Fruit fly (Drosophila melanogaster) whole organism, adult: ENCODE measurements around the gene CG6015.
A peak's percentile ranks its signal among the peaks of the same experiment; 100 is the strongest.

Source experiments
- CG11617 ChIP-seq: fragments of 200-800 bp; sonication (Bioruptor generic); optimal IDR thresholded peaks from 2 replicates; lab custom pipeline; 2017; ENCODE audit warnings: mild to moderate bottlenecking, missing biosample characterization, missing genetic modification reagents, missing genetic modification characterization
- CG12768 ChIP-seq: fragments of 200-800 bp; sonication (Bioruptor generic); optimal IDR thresholded peaks from 2 replicates; lab custom pipeline; 2017; ENCODE audit warnings: missing biosample characterization, missing genetic modification characterization, mild to moderate bottlenecking, moderate library complexity, missing genetic modification reagents
- CG14711 ChIP-seq: fragments of 200-800 bp; sonication (Bioruptor generic); optimal IDR thresholded peaks from 2 replicates; lab custom pipeline; 2018; ENCODE audit warnings: missing biosample characterization, mild to moderate bottlenecking, missing genetic modification characterization, moderate library complexity
- CG1620 ChIP-seq: fragments of 200-800 bp; sonication (Bioruptor generic); optimal IDR thresholded peaks from 2 replicates; lab custom pipeline; 2016; ENCODE audit warnings: missing biosample characterization, missing genetic modification characterization
- CG33017 ChIP-seq: fragments of 200-800 bp; sonication (Bioruptor generic); optimal IDR thresholded peaks from 2 replicates; lab custom pipeline; 2018; ENCODE audit warnings: missing biosample characterization, mild to moderate bottlenecking, missing genetic modification characterization, moderate library complexity
- CG5204 ChIP-seq: fragments of 200-800 bp; sonication (Bioruptor generic); optimal IDR thresholded peaks from 2 replicates; lab custom pipeline; 2016; ENCODE audit warnings: missing biosample characterization, missing genetic modification characterization
- CG7045 ChIP-seq: fragments of 200-800 bp; sonication (Bioruptor generic); optimal IDR thresholded peaks from 2 replicates; lab custom pipeline; 2017; ENCODE audit warnings: missing biosample characterization, mild to moderate bottlenecking, missing genetic modification characterization
- CG7101 ChIP-seq: fragments of 200-800 bp; sonication (Bioruptor generic); optimal IDR thresholded peaks from 2 replicates; lab custom pipeline; 2018; ENCODE audit warnings: missing biosample characterization, mild to moderate bottlenecking, missing genetic modification characterization, moderate library complexity
- Clk ChIP-seq: fragments of 200-800 bp; sonication (Bioruptor generic); optimal IDR thresholded peaks from 2 replicates; lab custom pipeline; 2017; ENCODE audit warnings: missing biosample characterization, missing genetic modification characterization
- Crg-1 ChIP-seq: fragments of 200-800 bp; sonication (Bioruptor generic); optimal IDR thresholded peaks from 2 replicates; lab custom pipeline; 2016; ENCODE audit warnings: missing biosample characterization, missing genetic modification characterization
- Hr96 ChIP-seq: fragments of 200-800 bp; sonication (Bioruptor generic); optimal IDR thresholded peaks from 2 replicates; lab custom pipeline; 2016; ENCODE audit warnings: missing biosample characterization, missing genetic modification characterization
- Mnt ChIP-seq: fragments of 200-800 bp; sonication (Bioruptor generic); optimal IDR thresholded peaks from 2 replicates; lab custom pipeline; 2016; ENCODE audit warnings: missing biosample characterization, mild to moderate bottlenecking, missing genetic modification characterization
- bab1 ChIP-seq: fragments of 200-800 bp; sonication (Bioruptor generic); optimal IDR thresholded peaks from 3 replicates; lab custom pipeline; 2019; ENCODE audit warnings: missing biosample characterization, mild to moderate bottlenecking, missing genetic modification characterization, moderate library complexity
- cic ChIP-seq: fragments of 200-800 bp; sonication (Bioruptor generic); optimal IDR thresholded peaks from 2 replicates; lab custom pipeline; 2017; ENCODE audit warnings: missing biosample characterization, mild to moderate bottlenecking, missing genetic modification characterization, moderate library complexity
- cnc ChIP-seq, 2 experiments: fragments of >200 bp; optimal IDR thresholded peaks; 2 replicates each; lab custom pipeline; 2017
- kay ChIP-seq: fragments of 200-800 bp; sonication (Bioruptor generic); peaks from one replicate; lab custom pipeline; 2016; ENCODE audit warnings: missing biosample characterization, missing genetic modification characterization, borderline replicate concordance
- ovo ChIP-seq: fragments of 200-800 bp; sonication (Bioruptor generic); optimal IDR thresholded peaks from 2 replicates; lab custom pipeline; 2016; ENCODE audit warnings: missing biosample characterization, missing genetic modification characterization
- pad ChIP-seq: fragments of 200-800 bp; sonication (Bioruptor generic); optimal IDR thresholded peaks from 3 replicates; lab custom pipeline; 2017; ENCODE audit warnings: missing biosample characterization, missing genetic modification characterization, mild to moderate bottlenecking, moderate library complexity, missing genetic modification reagents
- tj ChIP-seq: fragments of 200-800 bp; sonication (Bioruptor generic); optimal IDR thresholded peaks from 3 replicates; lab custom pipeline; 2017; ENCODE audit warnings: missing biosample characterization, mild to moderate bottlenecking, missing genetic modification characterization, moderate library complexity
- toe ChIP-seq: fragments of 200-800 bp; sonication (Bioruptor generic); optimal IDR thresholded peaks from 2 replicates; lab custom pipeline; 2016; ENCODE audit warnings: missing biosample characterization, missing genetic modification characterization

CG6015 gene

DNA sequence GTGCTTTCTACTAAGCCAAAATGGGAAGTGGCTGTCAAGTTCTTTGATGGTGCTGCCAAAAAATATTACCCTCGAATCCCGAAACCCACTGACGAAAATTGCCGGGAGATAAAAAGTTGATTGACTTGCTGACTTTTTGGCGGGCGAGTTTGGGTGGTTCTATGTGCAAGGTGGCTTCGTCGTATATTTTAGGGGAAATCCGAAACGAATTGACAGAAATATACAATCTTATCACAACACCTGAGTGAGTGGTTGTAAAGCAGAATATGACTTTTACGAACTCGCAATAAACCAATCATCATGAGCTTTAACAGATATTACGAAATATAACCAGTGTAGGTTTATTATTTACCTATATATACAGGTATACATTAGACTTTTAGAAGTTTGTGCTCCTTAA lies 30.6 kb downstream of the CG6015 start:
- no peak for TF ChIP-seq CG7045
- TF ChIP-seq Crg-1 (GFP tag; lab: Kevin White, UChicago): no peak
- no peak for TF ChIP-seq Clk
- TF ChIP-seq CG12768 (GFP tag; lab: Kevin White, UChicago): no peak
- TF ChIP-seq Mnt: no peak
- peak; percentile 39 for TF ChIP-seq CG33017 (tag; lab: Kevin White, UChicago)
- no peak for TF ChIP-seq CG1620 (GFP tag; lab: Kevin White, UChicago)

DNA sequence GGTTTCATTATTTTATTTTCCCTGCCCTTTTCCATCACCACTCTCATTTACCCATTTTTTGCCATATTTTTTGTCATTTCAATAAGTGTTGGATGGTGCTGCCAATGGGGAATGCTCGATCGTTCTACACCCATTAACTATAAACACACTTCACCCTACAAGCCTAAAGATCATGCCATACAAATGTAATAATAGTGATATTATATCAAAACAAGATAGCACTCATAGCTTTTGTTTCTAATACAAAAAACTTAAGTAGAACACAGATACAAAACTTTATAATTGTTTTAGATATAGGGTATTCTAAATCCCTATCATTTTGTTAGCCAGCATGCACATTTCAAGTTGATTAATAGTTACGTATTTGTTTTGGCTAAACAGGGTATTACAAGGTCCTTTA lies 34.4 kb downstream of the CG6015 start:
- TF ChIP-seq CG33017 (tag; lab: Kevin White, UChicago): no peak
- TF ChIP-seq CG1620 (GFP tag; lab: Kevin White, UChicago): no peak
- no peak for TF ChIP-seq cic (GFP tag; lab: Kevin White, UChicago)
- TF ChIP-seq kay: peak; percentile 64

DNA sequence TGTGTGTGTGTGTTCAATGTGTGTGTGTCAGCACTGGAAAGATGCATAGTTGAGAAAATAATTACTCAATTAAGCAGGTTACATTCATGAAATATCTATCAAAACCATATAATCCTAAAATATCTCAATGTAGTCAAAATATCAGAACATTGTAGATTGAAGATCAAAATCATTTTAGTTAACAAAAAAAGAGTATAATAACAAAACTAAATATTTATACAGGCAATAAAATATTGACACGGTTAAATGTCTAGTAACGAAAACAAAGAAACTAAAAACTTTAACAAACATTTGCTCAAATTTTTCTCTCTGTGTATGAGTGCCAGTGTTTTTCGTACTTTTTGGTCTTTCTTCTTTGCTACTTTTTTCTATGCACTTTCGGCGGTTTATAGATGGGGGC lies 35.2 kb downstream of the CG6015 start:
- TF ChIP-seq tj (GFP tag; lab: Kevin White, UChicago) (no peak), Crg-1 (GFP tag; lab: Kevin White, UChicago) (no peak), Clk (no peak), Mnt (no peak), CG7045 (peak; percentile 23)

DNA sequence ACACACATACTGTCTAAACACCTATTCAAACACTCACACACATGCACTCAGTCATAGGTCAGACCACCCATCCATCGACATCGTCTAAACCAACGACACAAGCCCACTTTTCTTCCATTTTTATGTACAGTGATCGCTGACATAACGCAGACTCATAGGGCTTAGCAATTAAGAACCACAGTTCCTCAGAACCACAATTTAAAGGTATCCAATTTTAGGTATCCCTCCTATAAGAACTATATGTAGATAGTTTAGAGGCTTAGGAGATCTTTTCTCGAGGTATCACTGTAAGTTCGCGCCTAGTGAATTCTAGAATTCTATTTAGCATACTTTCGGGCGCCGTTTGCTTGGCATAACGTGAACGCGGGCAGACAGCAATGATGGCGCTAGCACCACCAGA lies 41.2 kb downstream of the CG6015 start:
- TF ChIP-seq CG7101 (tag; lab: Kevin White, UChicago) (peak; percentile 51), pad (peak; percentile 4), Hr96 (GFP tag; lab: Kevin White, UChicago) (peak; percentile 37), CG5204 (GFP tag; lab: Kevin White, UChicago) (no peak), kay (no peak), CG12768 (GFP tag; lab: Kevin White, UChicago) (peak; percentile 65), CG33017 (tag; lab: Kevin White, UChicago) (peak; percentile 55), CG7045 (peak; percentile 67), Mnt (no peak), CG14711 (tag; lab: Kevin White, UChicago) (peak; percentile 65), toe (GFP tag; lab: Kevin White, UChicago) (peak; percentile 47), tj (GFP tag; lab: Kevin White, UChicago) (no peak), Clk (peak; percentile 57)

DNA sequence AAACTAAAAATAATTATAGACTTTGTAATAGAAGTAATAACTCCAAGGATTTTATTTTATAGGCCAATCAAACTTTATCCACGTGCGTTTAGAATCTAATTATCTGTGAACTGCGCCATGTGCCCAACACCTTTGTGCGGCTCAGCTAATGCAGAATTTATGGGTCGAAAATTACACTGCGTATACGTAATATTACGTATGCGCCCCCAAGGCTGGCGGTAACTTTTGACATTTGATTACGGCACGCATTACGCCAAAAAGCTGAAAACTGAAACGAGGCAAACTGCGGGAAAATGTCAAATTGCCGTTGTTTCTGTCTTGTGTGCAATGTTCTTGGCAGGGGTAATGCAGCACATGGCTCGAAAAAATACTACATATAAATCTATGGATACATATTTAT lies 42.5 kb downstream of the CG6015 start:
- TF ChIP-seq Crg-1 (GFP tag; lab: Kevin White, UChicago): no peak
- no peak for TF ChIP-seq cic (GFP tag; lab: Kevin White, UChicago)
- no peak for TF ChIP-seq Clk
- TF ChIP-seq CG14711 (tag; lab: Kevin White, UChicago): no peak
- no peak for TF ChIP-seq Mnt
- TF ChIP-seq CG12768 (GFP tag; lab: Kevin White, UChicago): no peak
- no peak for TF ChIP-seq toe (GFP tag; lab: Kevin White, UChicago)
- TF ChIP-seq ovo (GFP tag; lab: Kevin White, UChicago): no peak
- no peak for TF ChIP-seq CG5204 (GFP tag; lab: Kevin White, UChicago)
- no peak for TF ChIP-seq bab1 (GFP tag; lab: Kevin White, UChicago)
- no peak for TF ChIP-seq CG7101 (tag; lab: Kevin White, UChicago)
- no peak for TF ChIP-seq pad
- TF ChIP-seq CG7045: no peak
- TF ChIP-seq CG33017 (tag; lab: Kevin White, UChicago): no peak
- TF ChIP-seq CG11617 (GFP tag; lab: Kevin White, UChicago): no peak
- no peak for TF ChIP-seq cnc (optimal IDR thresholded peaks at IDR 0.05; lab: Kevin White, UChicago)
- no peak for TF ChIP-seq tj (GFP tag; lab: Kevin White, UChicago)
- TF ChIP-seq Hr96 (GFP tag; lab: Kevin White, UChicago): no peak
- TF ChIP-seq CG1620 (GFP tag; lab: Kevin White, UChicago): no peak

DNA sequence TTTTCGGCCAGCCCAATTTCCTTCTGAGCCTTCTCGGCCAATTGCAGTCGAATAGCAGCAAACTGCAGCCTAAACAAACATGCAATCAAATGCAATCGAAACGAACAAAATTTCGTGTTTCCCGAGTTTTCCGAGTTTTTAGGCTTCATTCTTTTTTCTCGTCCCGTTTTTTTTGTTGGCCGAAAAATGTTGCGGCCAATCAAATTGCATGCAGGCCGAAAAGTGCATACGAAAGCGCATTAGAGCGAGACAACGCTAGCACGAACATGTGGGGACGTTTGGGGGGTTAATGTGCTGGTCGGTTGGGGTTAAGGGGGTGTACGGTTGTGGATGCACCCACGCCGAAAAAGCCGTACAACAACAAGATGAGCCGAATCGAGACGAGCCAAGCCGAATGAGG lies 44.3 kb downstream of the CG6015 start:
- peak; percentile 31 for TF ChIP-seq tj (GFP tag; lab: Kevin White, UChicago)
- TF ChIP-seq toe (GFP tag; lab: Kevin White, UChicago): no peak
- no peak for TF ChIP-seq kay

DNA sequence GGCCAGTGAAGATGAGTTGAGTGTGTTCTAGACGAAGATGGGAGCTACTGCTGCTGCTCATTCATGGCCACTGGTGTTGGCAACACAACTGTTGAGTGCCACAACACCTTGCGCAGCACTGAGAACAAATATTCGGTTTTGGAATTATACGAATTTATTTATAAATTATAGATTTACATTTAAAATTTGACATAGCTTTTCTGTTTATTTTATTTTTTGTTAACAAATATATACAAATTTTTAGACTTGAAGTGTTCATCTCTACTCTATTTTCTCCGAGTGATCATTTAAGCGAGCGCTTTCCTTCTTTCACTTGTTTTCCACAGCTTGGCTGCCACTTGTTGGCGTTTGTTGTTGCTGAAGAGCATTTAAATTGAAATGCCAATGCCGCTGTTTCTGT lies 46.5 kb downstream of the CG6015 start:
- TF ChIP-seq kay (no peak), tj (GFP tag; lab: Kevin White, UChicago) (no peak), CG1620 (GFP tag; lab: Kevin White, UChicago) (no peak), CG7045 (no peak), CG5204 (GFP tag; lab: Kevin White, UChicago) (no peak), CG12768 (GFP tag; lab: Kevin White, UChicago) (no peak), CG33017 (tag; lab: Kevin White, UChicago) (no peak), Clk (no peak), Hr96 (GFP tag; lab: Kevin White, UChicago) (no peak)
